Fruit fly (Drosophila melanogaster): ENCODE measurements around the gene Axs.

The Axs gene

dm6 chrX:16654931-16655409 is 28.7 kb downstream of the Axs start, which contains the start of the genes Nemp and r:
Gene Nemp (minus strand): TSS chrX:16655015.
Gene r (plus strand): TSS chrX:16655359.
- TF ChIP-seq vnd (GFP tag; IDR thresholded peaks at IDR 0.05; ENCODE audit: partially characterized antibody): peak; percentile 62; the same call in 2 of the 3 replicates
- peak; percentile 65 for TF ChIP-seq Sry-δ (GFP tag; optimal IDR thresholded peaks at IDR 0.05)
- peak; percentile 100 for TF ChIP-seq CG9437 (GFP tag; optimal IDR thresholded peaks at IDR 0.05)
- TF ChIP-seq Dref (GFP tag; IDR thresholded peaks at IDR 0.05): peak; percentile 68
- peak; percentile 88 for TF ChIP-seq Sin3A (optimal IDR thresholded peaks at IDR 0.05)
- no peak for TF ChIP-seq CG17385 (GFP tag; optimal IDR thresholded peaks at IDR 0.05)
- no peak for TF ChIP-seq tgo (GFP tag; IDR thresholded peaks at IDR 0.05)
- no peak for TF ChIP-seq H2.0 (GFP tag; IDR thresholded peaks at IDR 0.05)
- TF ChIP-seq gcm (GFP tag; optimal IDR thresholded peaks at IDR 0.05): no peak
- TF ChIP-seq unc-4 (GFP tag; IDR thresholded peaks at IDR 0.05; ENCODE audit: partially characterized antibody): peak; percentile 71
- no peak for TF ChIP-seq run (tag; optimal IDR thresholded peaks at IDR 0.05)
- TF ChIP-seq Stat92E (GFP tag; optimal IDR thresholded peaks at IDR 0.05): no peak
- peak; percentile 40 for TF ChIP-seq stwl (tag; optimal IDR thresholded peaks at IDR 0.05)
- TF ChIP-seq ATbp (GFP tag; optimal IDR thresholded peaks at IDR 0.05): no peak
- peak; percentile 63 for TF ChIP-seq HLH4C (GFP tag; IDR thresholded peaks at IDR 0.05; ENCODE audit: partially characterized antibody)
- peak; percentile 54 for TF ChIP-seq sens (GFP tag)
- peak; percentile 80 for TF ChIP-seq Lhr (GFP tag; optimal IDR thresholded peaks at IDR 0.05)
- TF ChIP-seq knrl (GFP tag; IDR thresholded peaks at IDR 0.05; ENCODE audit: partially characterized antibody): peak; percentile 78
- peak; percentile 60 for TF ChIP-seq CG8478 (optimal IDR thresholded peaks at IDR 0.05)
- no peak for TF ChIP-seq disco-r (GFP tag; optimal IDR thresholded peaks at IDR 0.05)
- no peak for TF ChIP-seq CG1529 (GFP tag; optimal IDR thresholded peaks at IDR 0.05)
- TF ChIP-seq CG14710 (tag; optimal IDR thresholded peaks at IDR 0.05): peak; percentile 71
- TF ChIP-seq sna (GFP tag; IDR thresholded peaks at IDR 0.05; ENCODE audit: partially characterized antibody): peak; percentile 58; the same call in 1 of the 2 replicates
- TF ChIP-seq CG17186 (GFP tag; optimal IDR thresholded peaks at IDR 0.05): peak; percentile 28
- peak; percentile 36; the same call in 1 of the 2 replicates for TF ChIP-seq nerfin-2 (GFP tag; IDR thresholded peaks at IDR 0.05; ENCODE audit: partially characterized antibody)
- TF ChIP-seq CG11504 (tag; optimal IDR thresholded peaks at IDR 0.05): peak; percentile 24
- TF ChIP-seq CG17361 (GFP tag; IDR thresholded peaks at IDR 0.05): 0 out of 3 replicates have a peak, but pooled peaks have one; percentile 12
- TF ChIP-seq pzg (GFP tag; optimal IDR thresholded peaks at IDR 0.05): peak; percentile 70
- TF ChIP-seq Camta (GFP tag; optimal IDR thresholded peaks at IDR 0.05): no peak
- no peak for TF ChIP-seq Mrtf (GFP tag; IDR thresholded peaks at IDR 0.05)
- TF ChIP-seq p53 (GFP tag; optimal IDR thresholded peaks at IDR 0.05): peak; percentile 72
- no peak for TF ChIP-seq Mad (GFP tag; optimal IDR thresholded peaks at IDR 0.05)
- TF ChIP-seq Bgb (GFP tag; IDR thresholded peaks at IDR 0.05; ENCODE audit: partially characterized antibody): peak; percentile 65
- no peak for TF ChIP-seq CG31365 (tag; optimal IDR thresholded peaks at IDR 0.05)
- TF ChIP-seq CG6175 (GFP tag; IDR thresholded peaks at IDR 0.05): no peak
- TF ChIP-seq CG15073 (GFP tag; optimal IDR thresholded peaks at IDR 0.05): no peak
- peak; percentile 65; the same call in 1 of the 3 replicates for TF ChIP-seq Opbp (GFP tag; IDR thresholded peaks at IDR 0.05; ENCODE audit: partially characterized antibody)
- peak; percentile 38 for TF ChIP-seq CoRest (tag; optimal IDR thresholded peaks at IDR 0.05)
- peak; percentile 55; the same call in 1 of the 2 replicates for TF ChIP-seq MBD-R2 (GFP tag; IDR thresholded peaks at IDR 0.05)
- peak; percentile 39 for TF ChIP-seq sd (tag; optimal IDR thresholded peaks at IDR 0.05)
- TF ChIP-seq Hr51 (GFP tag; optimal IDR thresholded peaks at IDR 0.05): peak in 1 of 2 experiments; percentile 37
- peak; percentile 65 for TF ChIP-seq hbn (GFP tag; IDR thresholded peaks at IDR 0.05; ENCODE audit: partially characterized antibody)
- TF ChIP-seq CG12659 (GFP tag; optimal IDR thresholded peaks at IDR 0.05): peak; percentile 57
- peak; percentile 77 for TF ChIP-seq CG16813 (GFP tag; IDR thresholded peaks at IDR 0.05; ENCODE audit: partially characterized antibody)
- no peak for TF ChIP-seq CG30403 (GFP tag; optimal IDR thresholded peaks at IDR 0.05)
- TF ChIP-seq mirr (GFP tag; optimal IDR thresholded peaks at IDR 0.05): no peak
- TF ChIP-seq zen2 (GFP tag; IDR thresholded peaks at IDR 0.05; ENCODE audit: partially characterized antibody): no peak
- TF ChIP-seq CG34224 (GFP tag; IDR thresholded peaks at IDR 0.05; ENCODE audit: partially characterized antibody): 0 out of 3 replicates have a peak, but pooled peaks have one; percentile 19

All from whole organism, embryonic.